Fruit fly (Drosophila melanogaster): ENCODE results near the gene CG7201.

CG7201 gene

dm6 chr3L:8315141-8315816, 20.2 kb upstream of the CG7201 start, which contains the start of gene Cpsf6 (continued):
- TF ChIP-seq az2 (GFP tag; optimal IDR thresholded peaks at IDR 0.05) (peak; percentile 74), Adf1 (GFP tag; IDR thresholded peaks at IDR 0.05) (peak; percentile 48; the same call in 1 of the 2 replicates), Chrac-16 (GFP tag; optimal IDR thresholded peaks at IDR 0.05) (peak; percentile 61), CG7987 (GFP tag; optimal IDR thresholded peaks at IDR 0.05) (no peak), CG16779 (GFP tag; IDR thresholded peaks at IDR 0.05) (no peak; the same call in 1 of the 2 replicates), Dll (GFP tag; IDR thresholded peaks at IDR 0.05; ENCODE audit: partially characterized antibody) (0 out of 4 replicates have a peak, but pooled peaks have one; percentile 46), CG12659 (GFP tag; optimal IDR thresholded peaks at IDR 0.05) (peak; percentile 60), tgo (GFP tag; IDR thresholded peaks at IDR 0.05) (peak; percentile 61; the same call in 2 of the 3 replicates), jumu (GFP tag; optimal IDR thresholded peaks at IDR 0.05) (no peak), CG11695 (GFP tag; IDR thresholded peaks at IDR 0.05) (peak; percentile 60; the same call in 2 of the 3 replicates), Six4 (GFP tag; optimal IDR thresholded peaks at IDR 0.05) (no peak), mld (GFP tag; IDR thresholded peaks at IDR 0.05; ENCODE audit: partially characterized antibody) (no peak), CG32532 (GFP tag; IDR thresholded peaks at IDR 0.05) (peak; percentile 72), CG18262 (tag; optimal IDR thresholded peaks at IDR 0.05) (peak; percentile 64), ssp (GFP tag; IDR thresholded peaks at IDR 0.05) (peak; percentile 74), ERR (GFP tag; optimal IDR thresholded peaks at IDR 0.05) (no peak), tna (GFP tag; IDR thresholded peaks at IDR 0.05; ENCODE audit: partially characterized antibody) (no peak), lmd (GFP tag; IDR thresholded peaks at IDR 0.05) (peak; percentile 44; the same call in 1 of the 2 replicates), E2f2 (GFP tag; IDR thresholded peaks at IDR 0.05) (peak; percentile 79), YL-1 (GFP tag; optimal IDR thresholded peaks at IDR 0.05) (peak; percentile 89), hb (GFP tag; IDR thresholded peaks at IDR 0.05; ENCODE audit: partially characterized antibody) (no peak), gce (GFP tag; IDR thresholded peaks at IDR 0.05) (0 out of 3 replicates have a peak, but pooled peaks have one; percentile 19), sim (GFP tag; IDR thresholded peaks at IDR 0.05) (no peak), ase (GFP tag; IDR thresholded peaks at IDR 0.05) (peak; percentile 63; the same call in 2 of the 3 replicates), CG11696 (GFP tag; IDR thresholded peaks at IDR 0.05) (no peak), CG11504 (tag; optimal IDR thresholded peaks at IDR 0.05) (peak; percentile 71), CG15514 (GFP tag; optimal IDR thresholded peaks at IDR 0.05) (peak; percentile 80), jigr1 (GFP tag; IDR thresholded peaks at IDR 0.05) (no peak), D19A (tag; optimal IDR thresholded peaks at IDR 0.05) (peak; percentile 37), CG31224 (GFP tag; IDR thresholded peaks at IDR 0.05) (peak; percentile 53), jing (GFP tag; optimal IDR thresholded peaks at IDR 0.05) (no peak), Atf-2 (GFP tag; optimal IDR thresholded peaks at IDR 0.05) (no peak), cad (GFP tag; optimal IDR thresholded peaks at IDR 0.05) (no peak), Gug (GFP tag; IDR thresholded peaks at IDR 0.05) (no peak), CG10654 (GFP tag; optimal IDR thresholded peaks at IDR 0.05) (peak; percentile 36), CG13296 (GFP tag; optimal IDR thresholded peaks at IDR 0.05) (peak; percentile 57), stwl (tag; optimal IDR thresholded peaks at IDR 0.05) (peak; percentile 60), disco-r (GFP tag; optimal IDR thresholded peaks at IDR 0.05) (no peak), CG6272 (GFP tag; IDR thresholded peaks at IDR 0.05) (0 out of 2 replicates have a peak, but pooled peaks have one; percentile 11), Rx (GFP tag; IDR thresholded peaks at IDR 0.05) (0 out of 2 replicates have a peak, but pooled peaks have one; percentile 6), CG6683 (GFP tag; optimal IDR thresholded peaks at IDR 0.05) (no peak), CG8388 (GFP tag; optimal IDR thresholded peaks at IDR 0.05) (peak; percentile 59), Sry-δ (GFP tag; optimal IDR thresholded peaks at IDR 0.05) (peak; percentile 41), kah (GFP tag; optimal IDR thresholded peaks at IDR 0.05) (no peak), CG4820 (GFP tag; optimal IDR thresholded peaks at IDR 0.05) (peak; percentile 37), Lhr (GFP tag; optimal IDR thresholded peaks at IDR 0.05) (peak; percentile 80), CG8089 (GFP tag; optimal IDR thresholded peaks at IDR 0.05) (peak; percentile 25), Ravus (GFP tag; IDR thresholded peaks at IDR 0.05) (no peak; the same call in 1 of the 2 replicates), CG1832 (GFP tag; optimal IDR thresholded peaks at IDR 0.05) (peak; percentile 88), HLH54F (GFP tag; optimal IDR thresholded peaks at IDR 0.05) (no peak)

All from whole organism, embryonic.